Fruit fly (Drosophila melanogaster): ENCODE results near the gene Ir100a.

- TF ChIP-seq onecut (GFP tag; IDR thresholded peaks at IDR 0.05), result peak; percentile 64
- no peak for TF ChIP-seq Hmx (GFP tag; optimal IDR thresholded peaks at IDR 0.05)
- no peak for TF ChIP-seq crc (GFP tag; optimal IDR thresholded peaks at IDR 0.05)
- TF ChIP-seq CHES-1-like (GFP tag; optimal IDR thresholded peaks at IDR 0.05), result peak; percentile 59
- TF ChIP-seq Xrp1 (GFP tag; IDR thresholded peaks at IDR 0.05), result peak; percentile 77; the same call in 1 of the 2 replicates
- TF ChIP-seq CG10274 (GFP tag; optimal IDR thresholded peaks at IDR 0.05), result no peak
- no peak for TF ChIP-seq Vsx1 (GFP tag; optimal IDR thresholded peaks at IDR 0.05)
- TF ChIP-seq cwo (GFP tag; optimal IDR thresholded peaks at IDR 0.05), result peak; percentile 52
- peak; percentile 1 for TF ChIP-seq slp2 (GFP tag; optimal IDR thresholded peaks at IDR 0.05)
- peak; percentile 46; the same call in 1 of the 2 replicates for TF ChIP-seq Nf-YA (GFP tag; IDR thresholded peaks at IDR 0.05)
- TF ChIP-seq Fer1 (GFP tag; optimal IDR thresholded peaks at IDR 0.05), result peak; percentile 75
- peak; percentile 63; the same call in 3 of the 4 replicates for TF ChIP-seq Dll (GFP tag; IDR thresholded peaks at IDR 0.05; ENCODE audit: partially characterized antibody)
Observed at dm6 chr3R:31776583-31777362, 24.0 kb upstream of the Ir100a start, which contains the start of the genes CG2126 and faf.

All from whole organism, embryonic.